Worm (Caenorhabditis elegans) whole organism, L1 larva: Measurements from ENCODE around the gene cua-1.
A peak's percentile ranks its signal among the peaks of the same experiment; 100 is the strongest.

ENCODE experiments used
- C04F5.9 ChIP-seq: sonication (generic microtip); optimal IDR thresholded peaks from 2 replicates; lab custom pipeline; 2016; ENCODE audit warnings: missing genetic modification characterization, missing compliant biosample characterization
- C16A3.4 ChIP-seq: fragments of 150-350 bp; optimal IDR thresholded peaks from 2 replicates; lab custom pipeline; 2014; ENCODE audit warnings: missing biosample characterization, missing genetic modification characterization
- C34B4.2 ChIP-seq: sonication (generic microtip); optimal IDR thresholded peaks from 2 replicates; lab custom pipeline; 2017; ENCODE audit warnings: mild to moderate bottlenecking, missing genetic modification characterization, missing compliant biosample characterization
- F16B12.6 ChIP-seq: fragments of 150-350 bp; optimal IDR thresholded peaks from 2 replicates; lab custom pipeline; 2014; ENCODE audit warnings: missing biosample characterization, missing genetic modification characterization
- alr-1 ChIP-seq: fragments of 200-800 bp; sonication (Bioruptor generic); optimal IDR thresholded peaks from 2 replicates; lab custom pipeline; 2018; ENCODE audit warnings: borderline replicate concordance, mild to moderate bottlenecking, missing genetic modification characterization, missing compliant biosample characterization
- blmp-1 ChIP-seq: fragments of 150-350 bp; optimal IDR thresholded peaks from 2 replicates; lab custom pipeline; 2014; ENCODE audit warnings: missing biosample characterization, missing genetic modification characterization
- ceh-63 ChIP-seq: fragments of 200-800 bp; sonication (Bioruptor generic); optimal IDR thresholded peaks from 2 replicates; lab custom pipeline; 2018; ENCODE audit warnings: mild to moderate bottlenecking, missing genetic modification characterization, missing compliant biosample characterization
- ceh-8 ChIP-seq: fragments of 200-800 bp; sonication (Bioruptor generic); optimal IDR thresholded peaks from 2 replicates; lab custom pipeline; 2018; ENCODE audit warnings: mild to moderate bottlenecking, missing genetic modification characterization, moderate library complexity, missing compliant biosample characterization
- ceh-82 ChIP-seq, 3 experiments: fragments of 150-350 bp in 1 of 3; sonication (generic microtip) in 2 of 3; optimal IDR thresholded peaks; 2 replicates each; lab custom pipeline; 2014 to 2017; ENCODE audit warnings: missing biosample characterization in 3 of 3, missing genetic modification characterization in 3 of 3
- ceh-88 ChIP-seq: fragments of 200-800 bp; sonication (Bioruptor generic); IDR thresholded peaks from 2 replicates; pipeline ENCODE4 v1.3.6; 2022; ENCODE audit warnings: missing genetic modification characterization, missing compliant biosample characterization
- ceh-90 ChIP-seq: sonication (generic microtip); optimal IDR thresholded peaks from 2 replicates; lab custom pipeline; 2016; ENCODE audit warnings: missing genetic modification characterization, missing compliant biosample characterization
- dsc-1 ChIP-seq: sonication (generic microtip); optimal IDR thresholded peaks from 2 replicates; lab custom pipeline; 2016; ENCODE audit warnings: mild to moderate bottlenecking, missing genetic modification characterization, missing compliant biosample characterization
- efl-1 ChIP-seq, 4 experiments: fragments of 150-350 bp; optimal IDR thresholded peaks in 3 of 4; peaks in 1 of 4; 1 replicate in 1 of 4; 2 replicates in 3 of 4; lab custom pipeline; 2014; ENCODE audit warnings: missing biosample characterization in 2 of 4, missing genetic modification characterization in 2 of 4, missing genetic modification reagents in 2 of 4
- efl-3 ChIP-seq: fragments of 200-800 bp; sonication (Bioruptor generic); optimal IDR thresholded peaks from 2 replicates; lab custom pipeline; 2018; ENCODE audit warnings: mild to moderate bottlenecking, missing genetic modification characterization, missing compliant biosample characterization
- egl-13 ChIP-seq: sonication (generic microtip); optimal IDR thresholded peaks from 2 replicates; lab custom pipeline; 2016; ENCODE audit warnings: missing genotype, missing genetic modification reagents, missing genetic modification characterization, missing compliant biosample characterization
- elt-2 ChIP-seq: sonication (generic microtip); optimal IDR thresholded peaks from 2 replicates; lab custom pipeline; 2016; ENCODE audit warnings: missing genetic modification characterization, mild to moderate bottlenecking, inconsistent platforms, missing compliant biosample characterization, missing genetic modification reagents
- elt-3 ChIP-seq, 6 experiments: fragments of 150-350 bp in 1 of 6; sonication (generic microtip); optimal IDR thresholded peaks; 2 replicates each; lab custom pipeline; 2017 to 2018; ENCODE audit warnings: missing biosample characterization in 6 of 6, missing genetic modification characterization in 6 of 6, inconsistent platforms in 1 of 6
- ets-5 ChIP-seq: fragments of 200-800 bp; sonication (Bioruptor generic); IDR thresholded peaks from 2 replicates; pipeline ENCODE4 v1.3.6; 2022; ENCODE audit warnings: missing genetic modification characterization, missing compliant biosample characterization
- fkh-10 ChIP-seq: sonication (generic microtip); optimal IDR thresholded peaks from 2 replicates; lab custom pipeline; 2017; ENCODE audit warnings: missing biosample characterization, missing genetic modification reagents, missing genetic modification characterization
- fkh-4 ChIP-seq: sonication (generic microtip); optimal IDR thresholded peaks from 2 replicates; lab custom pipeline; 2016; ENCODE audit warnings: missing compliant biosample characterization, missing genetic modification characterization, borderline replicate concordance
- fkh-8 ChIP-seq: sonication (generic microtip); optimal IDR thresholded peaks from 2 replicates; lab custom pipeline; 2016; ENCODE audit warnings: mild to moderate bottlenecking, missing genetic modification characterization, missing compliant biosample characterization
- fos-1 ChIP-seq: fragments of 150-350 bp; optimal IDR thresholded peaks from 2 replicates; lab custom pipeline; 2014; ENCODE audit warnings: missing biosample characterization, missing genetic modification characterization
- hlh-17 ChIP-seq: fragments of 200-800 bp; sonication (Bioruptor generic); optimal IDR thresholded peaks from 2 replicates; lab custom pipeline; 2018; ENCODE audit warnings: missing genetic modification characterization, mild to moderate bottlenecking, missing compliant biosample characterization, moderate library complexity, borderline replicate concordance
- hpl-2 ChIP-seq: fragments of 150-350 bp; optimal IDR thresholded peaks from 2 replicates; lab custom pipeline; 2014; ENCODE audit warnings: missing biosample characterization, missing genetic modification reagents, missing genetic modification characterization
- jun-1 ChIP-seq: fragments of 150-350 bp; optimal IDR thresholded peaks from 2 replicates; lab custom pipeline; 2014; ENCODE audit warnings: missing biosample characterization, missing genetic modification reagents, missing genetic modification characterization
- lin-13 ChIP-seq: fragments of 150-350 bp; optimal IDR thresholded peaks from 2 replicates; lab custom pipeline; 2014; ENCODE audit warnings: missing biosample characterization, missing genetic modification reagents, missing genetic modification characterization
- lin-15B ChIP-seq: fragments of 150-350 bp; sonication (generic microtip); optimal IDR thresholded peaks from 3 replicates; lab custom pipeline; 2014; ENCODE audit warnings: missing biosample characterization, missing genetic modification characterization
- lin-35 ChIP-seq, 2 experiments: fragments of 150-350 bp; optimal IDR thresholded peaks; 2 replicates each; lab custom pipeline; 2014; ENCODE audit warnings: missing biosample characterization in 2 of 2, missing genetic modification characterization in 2 of 2, missing genetic modification reagents in 2 of 2
- lsy-2 ChIP-seq, 2 experiments: fragments of 150-350 bp; optimal IDR thresholded peaks; 2 replicates each; lab custom pipeline; 2014; ENCODE audit warnings: missing biosample characterization in 2 of 2, missing genetic modification characterization in 2 of 2
- mef-2 ChIP-seq: fragments of 150-350 bp; optimal IDR thresholded peaks from 2 replicates; lab custom pipeline; 2014; ENCODE audit warnings: missing biosample characterization, missing genetic modification characterization
- mep-1 ChIP-seq: fragments of 150-350 bp; optimal IDR thresholded peaks from 2 replicates; lab custom pipeline; 2014; ENCODE audit warnings: missing biosample characterization, missing genetic modification characterization
- nhr-28 ChIP-seq: fragments of 150-350 bp; optimal IDR thresholded peaks from 2 replicates; lab custom pipeline; 2014; ENCODE audit warnings: missing biosample characterization, missing genetic modification characterization
- nhr-47 ChIP-seq: sonication (generic microtip); optimal IDR thresholded peaks from 2 replicates; lab custom pipeline; 2016; ENCODE audit warnings: mild to moderate bottlenecking, missing genetic modification characterization, moderate library complexity, missing compliant biosample characterization
- nhr-77 ChIP-seq: fragments of 150-350 bp; optimal IDR thresholded peaks from 2 replicates; lab custom pipeline; 2014; ENCODE audit warnings: missing biosample characterization, missing genetic modification characterization
- nhr-84 ChIP-seq: sonication (generic microtip); optimal IDR thresholded peaks from 2 replicates; lab custom pipeline; 2017; ENCODE audit warnings: missing biosample characterization, missing genetic modification characterization
- nhr-85 ChIP-seq: sonication (generic microtip); peaks from one replicate; lab custom pipeline; 2016; ENCODE audit warnings: missing genetic modification characterization, inconsistent platforms, missing compliant biosample characterization
- nhr-90 ChIP-seq: sonication (generic microtip); optimal IDR thresholded peaks from 2 replicates; lab custom pipeline; 2016; ENCODE audit warnings: mild to moderate bottlenecking, missing genetic modification characterization, missing compliant biosample characterization; ENCODE audit not compliant: poor library complexity
- pag-3 ChIP-seq: sonication (generic microtip); optimal IDR thresholded peaks from 2 replicates; lab custom pipeline; 2017; ENCODE audit warnings: missing genetic modification characterization, mild to moderate bottlenecking, missing compliant biosample characterization, antibody characterized with exemption, borderline replicate concordance; ENCODE audit not compliant: insufficient read depth
- snpc-4 ChIP-seq: fragments of 150-350 bp; optimal IDR thresholded peaks from 2 replicates; lab custom pipeline; 2014; ENCODE audit warnings: missing biosample characterization, missing genetic modification characterization
- sox-4 ChIP-seq: sonication (generic microtip); optimal IDR thresholded peaks from 2 replicates; lab custom pipeline; 2016; ENCODE audit warnings: missing genetic modification characterization, missing compliant biosample characterization
- swsn-7 ChIP-seq: sonication (generic microtip); optimal IDR thresholded peaks from 2 replicates; lab custom pipeline; 2016; ENCODE audit warnings: missing genetic modification characterization, missing compliant biosample characterization
- tlp-1 ChIP-seq: fragments of 150-350 bp; optimal IDR thresholded peaks from 2 replicates; lab custom pipeline; 2014; ENCODE audit warnings: missing biosample characterization, missing genetic modification characterization
- unc-130 ChIP-seq: fragments of 150-350 bp; optimal IDR thresholded peaks from 2 replicates; lab custom pipeline; 2017; ENCODE audit warnings: missing biosample characterization, missing genetic modification characterization, inconsistent platforms
- unc-30 ChIP-seq: sonication (generic microtip); optimal IDR thresholded peaks from 2 replicates; lab custom pipeline; 2017; ENCODE audit warnings: missing biosample characterization, missing genetic modification characterization
- unc-62 ChIP-seq: fragments of 150-350 bp; optimal IDR thresholded peaks from 2 replicates; lab custom pipeline; 2014; ENCODE audit warnings: missing biosample characterization, missing genetic modification reagents, missing genetic modification characterization
- unc-98 ChIP-seq: fragments of 200-800 bp; sonication (Bioruptor generic); IDR thresholded peaks from 2 replicates; pipeline ENCODE4 v1.3.6; 2022; ENCODE audit warnings: missing genetic modification characterization, missing compliant biosample characterization
- xbp-1 ChIP-seq: sonication (generic microtip); optimal IDR thresholded peaks from 2 replicates; lab custom pipeline; 2016; ENCODE audit warnings: missing genetic modification characterization, missing compliant biosample characterization
- zip-4 ChIP-seq: fragments of 200-800 bp; sonication (Bioruptor generic); optimal IDR thresholded peaks from 2 replicates; lab custom pipeline; 2018; ENCODE audit warnings: mild to moderate bottlenecking, missing genetic modification characterization, moderate library complexity, missing compliant biosample characterization
- ztf-11 ChIP-seq, 2 experiments: sonication (generic microtip); optimal IDR thresholded peaks; 2 replicates each; lab custom pipeline; 2016 to 2017; ENCODE audit warnings: missing genetic modification characterization in 2 of 2, missing biosample characterization in 1 of 2, missing compliant biosample characterization in 1 of 2
- ztf-4 ChIP-seq: fragments of 150-350 bp; optimal IDR thresholded peaks from 2 replicates; lab custom pipeline; 2014; ENCODE audit warnings: missing biosample characterization, missing genetic modification characterization

cua-1 gene

ce11 chrIII:13464493-13465362 is 9.6 kb upstream of the cua-1 start, which contains the start of gene kel-3 (continued):
- TF ChIP-seq sox-4 (tag; lab: Kevin White, UChicago), result no peak
- peak; percentile 86 for TF ChIP-seq unc-130 (tag; lab: Kevin White, UChicago)
- peak; percentile 71 for TF ChIP-seq ceh-88 (GFP tag; lab: Robert Waterston, UW)
- no peak for TF ChIP-seq snpc-4 (tag; lab: Kevin White, UChicago)
- no peak for TF ChIP-seq fkh-10 (GFP tag; lab: Kevin White, UChicago)
- TF ChIP-seq dsc-1 (tag; lab: Kevin White, UChicago), result peak; percentile 35
- TF ChIP-seq ceh-8 (GFP tag; lab: Kevin White, UChicago), result no peak
- TF ChIP-seq efl-1 (optimal IDR thresholded peaks at IDR 0.05; lab: Kevin White, UChicago), result peak; percentile 33 to 47
- TF ChIP-seq efl-1 (GFP tag; optimal IDR thresholded peaks at IDR 0.05 in 1 of 2; lab: Kevin White, UChicago), result peak; percentile 31 to 95
- TF ChIP-seq xbp-1, result peak; percentile 31
- peak in 1 of 3 experiments; percentile 39 for TF ChIP-seq ceh-82 (tag; optimal IDR thresholded peaks at IDR 0.05; lab: Kevin White, UChicago)
- TF ChIP-seq fos-1 (tag; lab: Kevin White, UChicago), result peak; percentile 53
- peak; percentile 21 for TF ChIP-seq C34B4.2
- peak; percentile 39 for TF ChIP-seq lin-13 (GFP tag; lab: Kevin White, UChicago)
- TF ChIP-seq hlh-17 (GFP tag; lab: Kevin White, UChicago), result peak; percentile 4
- TF ChIP-seq mep-1, result peak; percentile 54
- no peak for TF ChIP-seq alr-1 (tag; lab: Kevin White, UChicago)
- TF ChIP-seq pag-3 (tag; lab: Kevin White, UChicago), result no peak
- TF ChIP-seq mef-2, result no peak
- no peak for TF ChIP-seq tlp-1 (tag; lab: Kevin White, UChicago)
- no peak for TF ChIP-seq ceh-63 (GFP tag; lab: Kevin White, UChicago)
- TF ChIP-seq F16B12.6 (tag; lab: Kevin White, UChicago), result peak; percentile 6
- no peak for TF ChIP-seq unc-30 (tag; lab: Kevin White, UChicago)
- peak; percentile 25 for TF ChIP-seq zip-4 (GFP tag; lab: Kevin White, UChicago)
- TF ChIP-seq nhr-28 (tag; lab: Kevin White, UChicago), result no peak
- peak; percentile 72 for TF ChIP-seq ztf-4 (tag; lab: Kevin White, UChicago)
- no peak for TF ChIP-seq ceh-90 (tag; lab: Kevin White, UChicago)
- TF ChIP-seq blmp-1 (tag; lab: Kevin White, UChicago), result peak; percentile 79
- no peak for TF ChIP-seq unc-98 (GFP tag; lab: Robert Waterston, UW)
- peak in 4 of 6 experiments; percentile 69 to 94 (median 76) for TF ChIP-seq elt-3 (tag; optimal IDR thresholded peaks at IDR 0.05; lab: Kevin White, UChicago)
- TF ChIP-seq fkh-8, result no peak
- peak; percentile 17 to 66 for TF ChIP-seq lin-35 (GFP tag; optimal IDR thresholded peaks at IDR 0.05; lab: Kevin White, UChicago)
- TF ChIP-seq nhr-90 (tag; lab: Kevin White, UChicago), result peak; percentile 81
- TF ChIP-seq unc-62 (GFP tag; lab: Kevin White, UChicago), result no peak
- peak; percentile 78 for TF ChIP-seq hpl-2 (GFP tag; lab: Kevin White, UChicago)
- no peak for TF ChIP-seq efl-3 (GFP tag; lab: Kevin White, UChicago)
- TF ChIP-seq ets-5, result no peak
- no peak for TF ChIP-seq egl-13 (tag; lab: Kevin White, UChicago)
- peak; percentile 68 for TF ChIP-seq jun-1 (tag; lab: Kevin White, UChicago)
- TF ChIP-seq fkh-4 (tag; lab: Kevin White, UChicago), result peak; percentile 14
- TF ChIP-seq C16A3.4 (tag; lab: Kevin White, UChicago), result peak; percentile 26
- TF ChIP-seq nhr-84, result peak; percentile 56
- peak; percentile 0 for TF ChIP-seq swsn-7 (tag; lab: Kevin White, UChicago)
- peak in 1 of 2 experiments; percentile 23 for TF ChIP-seq ztf-11 (tag; optimal IDR thresholded peaks at IDR 0.05; lab: Kevin White, UChicago)
- no peak for TF ChIP-seq lin-15B
- peak; percentile 78 to 89 for TF ChIP-seq lsy-2 (tag; optimal IDR thresholded peaks at IDR 0.05; lab: Kevin White, UChicago)
- TF ChIP-seq nhr-85 (tag; lab: Kevin White, UChicago), result peak; percentile 82
- TF ChIP-seq C04F5.9, result no peak
- TF ChIP-seq elt-2 (tag; lab: Kevin White, UChicago), result peak; percentile 66
- peak; percentile 20 for TF ChIP-seq nhr-77 (tag; lab: Kevin White, UChicago)
- peak; percentile 60 for TF ChIP-seq nhr-47 (tag; lab: Kevin White, UChicago)
